Fruit fly (Drosophila melanogaster): ENCODE data around the gene GstD6.

The GstD6 gene

DNA sequence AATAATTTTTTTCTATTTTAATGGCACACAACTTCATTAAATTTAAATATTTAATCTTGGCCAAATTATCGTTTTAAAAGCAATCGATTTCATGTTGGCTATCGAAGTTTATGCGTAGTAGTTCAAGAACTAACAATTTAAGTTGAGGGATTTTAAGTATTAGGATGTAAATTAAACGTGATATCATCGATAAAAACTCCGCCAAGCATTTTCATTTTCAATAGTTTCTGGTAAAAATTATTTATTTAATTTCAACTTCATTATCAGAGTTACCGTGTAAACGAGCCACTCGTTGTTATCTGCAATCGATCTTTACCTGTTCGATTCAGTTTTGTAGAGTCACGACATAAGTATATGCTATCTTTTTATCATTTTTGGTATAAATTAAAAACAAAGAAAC is 26.0 kb downstream of the GstD6 start (continued):
- peak in 1 of 3 experiments; percentile 95 for TF ChIP-seq Stat92E (GFP tag; optimal IDR thresholded peaks at IDR 0.05)
- peak; percentile 96 for TF ChIP-seq CG17385 (GFP tag; optimal IDR thresholded peaks at IDR 0.05)
- peak; percentile 99 for TF ChIP-seq nmo (GFP tag; optimal IDR thresholded peaks at IDR 0.05)
- TF ChIP-seq CG7928 (GFP tag; optimal IDR thresholded peaks at IDR 0.05), result peak; percentile 88
- peak in 1 of 2 experiments; percentile 98 for TF ChIP-seq Eip74EF (GFP tag; optimal IDR thresholded peaks at IDR 0.05)
- peak; percentile 85 for TF ChIP-seq dm (GFP tag; optimal IDR thresholded peaks at IDR 0.05)
- peak; percentile 99 for TF ChIP-seq NC2β (GFP tag; optimal IDR thresholded peaks at IDR 0.05)
- TF ChIP-seq CG10959 (GFP tag; IDR thresholded peaks at IDR 0.05), result peak; percentile 96
- peak; percentile 81 for TF ChIP-seq CG10321 (GFP tag; IDR thresholded peaks at IDR 0.05)
- TF ChIP-seq CG15011 (GFP tag; optimal IDR thresholded peaks at IDR 0.05), result peak; percentile 94
- TF ChIP-seq slou (GFP tag; optimal IDR thresholded peaks at IDR 0.05), result peak; percentile 86
- no peak for TF ChIP-seq sc (optimal IDR thresholded peaks at IDR 0.05)
- peak; percentile 94 for TF ChIP-seq sc (GFP tag; optimal IDR thresholded peaks at IDR 0.05)
- TF ChIP-seq CG1529 (GFP tag; optimal IDR thresholded peaks at IDR 0.05), result peak; percentile 96
- TF ChIP-seq CG30431 (GFP tag; optimal IDR thresholded peaks at IDR 0.05), result peak; percentile 94
- TF ChIP-seq Aef1 (GFP tag; IDR thresholded peaks at IDR 0.05), result peak; percentile 95
- peak; percentile 76 for TF ChIP-seq CG4282 (GFP tag; optimal IDR thresholded peaks at IDR 0.05)
- peak; percentile 86 for TF ChIP-seq rib (GFP tag; IDR thresholded peaks at IDR 0.05)
- TF ChIP-seq CG10543 (GFP tag; optimal IDR thresholded peaks at IDR 0.05), result peak; percentile 100
- TF ChIP-seq wor (GFP tag; IDR thresholded peaks at IDR 0.05), result peak; percentile 92
- peak; percentile 99 for TF ChIP-seq unpg (GFP tag; optimal IDR thresholded peaks at IDR 0.05)
- TF ChIP-seq Dip2 (GFP tag; IDR thresholded peaks at IDR 0.05), result peak; percentile 56; the same call in 1 of the 2 replicates
- peak; percentile 73 for TF ChIP-seq CG6272 (GFP tag; IDR thresholded peaks at IDR 0.05)
- peak; percentile 92 for TF ChIP-seq CG9437 (GFP tag; optimal IDR thresholded peaks at IDR 0.05)
- TF ChIP-seq ham (GFP tag; IDR thresholded peaks at IDR 0.05), result peak; percentile 57; the same call in 1 of the 2 replicates
- TF ChIP-seq CG10462 (GFP tag; optimal IDR thresholded peaks at IDR 0.05), result peak; percentile 93
- TF ChIP-seq tna (GFP tag; IDR thresholded peaks at IDR 0.05; ENCODE audit: partially characterized antibody), result no peak
- TF ChIP-seq sd (tag; optimal IDR thresholded peaks at IDR 0.05), result peak; percentile 88
- peak; percentile 86 for TF ChIP-seq Antp (GFP tag; optimal IDR thresholded peaks at IDR 0.05)
- peak; percentile 84 for TF ChIP-seq CG13123 (GFP tag; optimal IDR thresholded peaks at IDR 0.05)
- peak; percentile 98 for TF ChIP-seq CG12769 (tag; optimal IDR thresholded peaks at IDR 0.05)
- peak; percentile 95 for TF ChIP-seq fd3F (GFP tag; optimal IDR thresholded peaks at IDR 0.05)
- TF ChIP-seq CG32772 (GFP tag; IDR thresholded peaks at IDR 0.05), result peak; percentile 88
- peak; percentile 98 for TF ChIP-seq CG6683 (GFP tag; optimal IDR thresholded peaks at IDR 0.05)
- TF ChIP-seq Poxn (GFP tag; IDR thresholded peaks at IDR 0.05), result peak; percentile 54
- peak; percentile 100 for TF ChIP-seq CG15696 (tag; optimal IDR thresholded peaks at IDR 0.05)
- TF ChIP-seq CG5953 (GFP tag; IDR thresholded peaks at IDR 0.05), result peak; percentile 94
- peak; percentile 96 for TF ChIP-seq Atf6 (GFP tag; IDR thresholded peaks at IDR 0.05)
- TF ChIP-seq pan (optimal IDR thresholded peaks at IDR 0.05), result no peak
- TF ChIP-seq pan (GFP tag; optimal IDR thresholded peaks at IDR 0.05 in 1 of 2, IDR thresholded peaks at IDR 0.05 in 1 of 2), result peak in 1 of 2 experiments; percentile 97
- peak; percentile 89 for TF ChIP-seq CG3995 (GFP tag; optimal IDR thresholded peaks at IDR 0.05)
- TF ChIP-seq vvl (GFP tag; IDR thresholded peaks at IDR 0.05), result peak; percentile 99
- TF ChIP-seq BtbVII (GFP tag; optimal IDR thresholded peaks at IDR 0.05), result peak; percentile 100
- peak; percentile 87 for TF ChIP-seq C15 (GFP tag; IDR thresholded peaks at IDR 0.05)
- TF ChIP-seq otp (GFP tag; IDR thresholded peaks at IDR 0.05), result peak; percentile 95
- peak; percentile 91 for TF ChIP-seq trh (GFP tag; optimal IDR thresholded peaks at IDR 0.05)
- TF ChIP-seq CG6654 (GFP tag; optimal IDR thresholded peaks at IDR 0.05), result peak; percentile 94
- peak; percentile 97 for TF ChIP-seq CG17186 (GFP tag; optimal IDR thresholded peaks at IDR 0.05)
- peak; percentile 94 for TF ChIP-seq CG2875 (GFP tag; optimal IDR thresholded peaks at IDR 0.05)
- TF ChIP-seq ase (GFP tag; IDR thresholded peaks at IDR 0.05), result peak; percentile 94
- TF ChIP-seq Six4 (GFP tag; optimal IDR thresholded peaks at IDR 0.05), result peak; percentile 99
